Worm (Caenorhabditis elegans) whole organism, young adult: ENCODE data around the gene K03H1.7.

Experiments
- C17E4.6 ChIP-seq: fragments of 200-800 bp; sonication (Bioruptor generic); IDR thresholded peaks from 2 replicates; pipeline ENCODE4 v1.3.6; 2022; ENCODE audit warnings: missing genetic modification reagents, missing genetic modification characterization, missing compliant biosample characterization
- D2030.7 ChIP-seq: fragments of 200-800 bp; sonication (Bioruptor generic); IDR thresholded peaks from 2 replicates; pipeline ENCODE4 v1.3.6; 2022; ENCODE audit warnings: missing genetic modification reagents, missing genetic modification characterization, missing compliant biosample characterization
- F37B4.10 ChIP-seq: fragments of 200-800 bp; sonication (Bioruptor generic); IDR thresholded peaks from 2 replicates; pipeline ENCODE4 v1.3.6; 2022; ENCODE audit warnings: missing genetic modification characterization, missing compliant biosample characterization
- F39B2.1 ChIP-seq: fragments of 200-800 bp; sonication (Bioruptor generic); IDR thresholded peaks from 2 replicates; pipeline ENCODE4 v1.3.6; 2022; ENCODE audit warnings: missing genetic modification reagents, missing genetic modification characterization, missing compliant biosample characterization
- F55B11.4 ChIP-seq: sonication (generic microtip); optimal IDR thresholded peaks from 2 replicates; lab custom pipeline; 2016; ENCODE audit warnings: missing compliant biosample characterization, missing genetic modification characterization, borderline replicate concordance; ENCODE audit not compliant: insufficient read depth
- Y79H2A.3 ChIP-seq: fragments of 200-800 bp; sonication (Bioruptor generic); conservative IDR thresholded peaks from 2 replicates; pipeline ENCODE4 v1.3.6; 2022; ENCODE audit warnings: missing genetic modification reagents, missing genetic modification characterization, missing compliant biosample characterization
- attf-3 ChIP-seq: fragments of 200-800 bp; sonication (Bioruptor generic); conservative IDR thresholded peaks from 2 replicates; pipeline ENCODE4 v1.3.6; 2022; ENCODE audit warnings: missing genetic modification reagents, missing genetic modification characterization, missing compliant biosample characterization
- attf-6 ChIP-seq: fragments of 200-800 bp; sonication (Bioruptor generic); IDR thresholded peaks from 2 replicates; pipeline ENCODE4 v1.3.6; 2022; ENCODE audit warnings: missing genetic modification reagents, missing genetic modification characterization, missing compliant biosample characterization
- chd-7 ChIP-seq: sonication (generic microtip); optimal IDR thresholded peaks from 2 replicates; lab custom pipeline; 2016; ENCODE audit warnings: mild to moderate bottlenecking, missing genetic modification characterization, moderate library complexity, missing compliant biosample characterization
- fkh-3 ChIP-seq: sonication (generic microtip); optimal IDR thresholded peaks from 2 replicates; lab custom pipeline; 2016; ENCODE audit warnings: mild to moderate bottlenecking, missing genetic modification characterization, missing compliant biosample characterization
- him-1 ChIP-seq: sonication (generic microtip); optimal IDR thresholded peaks from 2 replicates; lab custom pipeline; 2016; ENCODE audit warnings: missing genotype, missing genetic modification reagents, missing genetic modification characterization, missing compliant biosample characterization
- hsf-1 ChIP-seq: fragments of 200-800 bp; sonication (Bioruptor generic); IDR thresholded peaks from 2 replicates; pipeline ENCODE4 v1.3.6; 2022; ENCODE audit warnings: missing genetic modification reagents, missing genetic modification characterization, missing compliant biosample characterization
- lin-40 ChIP-seq: sonication (generic microtip); optimal IDR thresholded peaks from 2 replicates; lab custom pipeline; 2016; ENCODE audit warnings: missing genetic modification characterization, mild to moderate bottlenecking, missing compliant biosample characterization, missing genotype, missing genetic modification reagents
- lsy-27 ChIP-seq: sonication (generic microtip); optimal IDR thresholded peaks from 2 replicates; lab custom pipeline; 2017; ENCODE audit warnings: missing genetic modification characterization, mild to moderate bottlenecking, missing compliant biosample characterization, antibody characterized with exemption, missing genotype, borderline replicate concordance; ENCODE audit not compliant: insufficient read depth
- madf-6 ChIP-seq: fragments of 200-800 bp; sonication (Bioruptor generic); IDR thresholded peaks from 2 replicates; pipeline ENCODE4 v1.3.6; 2022; ENCODE audit warnings: missing genetic modification reagents, missing genetic modification characterization, missing compliant biosample characterization
- mcd-1 ChIP-seq: fragments of 200-800 bp; sonication (Bioruptor generic); IDR thresholded peaks from 2 replicates; pipeline ENCODE4 v1.3.6; 2022; ENCODE audit warnings: missing genetic modification reagents, missing genetic modification characterization, missing compliant biosample characterization
- nhr-80 ChIP-seq: sonication (generic microtip); optimal IDR thresholded peaks from 2 replicates; lab custom pipeline; 2016; ENCODE audit warnings: missing genetic modification characterization, missing compliant biosample characterization
- nhr-90 ChIP-seq: sonication (generic microtip); optimal IDR thresholded peaks from 2 replicates; lab custom pipeline; 2016; ENCODE audit warnings: missing genotype, mild to moderate bottlenecking, missing genetic modification characterization, missing compliant biosample characterization
- rcor-1 ChIP-seq: fragments of 200-800 bp; sonication (Bioruptor generic); IDR thresholded peaks from 2 replicates; pipeline ENCODE4 v1.3.6; 2022; ENCODE audit warnings: missing genetic modification reagents, missing genetic modification characterization, missing compliant biosample characterization
- rec-8 ChIP-seq, 2 experiments: sonication (generic microtip); optimal IDR thresholded peaks; 2 replicates each; lab custom pipeline; 2016; ENCODE audit warnings: mild to moderate bottlenecking in 2 of 2, missing genetic modification characterization in 2 of 2, missing genetic modification reagents in 2 of 2, missing genotype in 2 of 2, missing biosample characterization in 1 of 2, missing compliant biosample characterization in 1 of 2, moderate library complexity in 1 of 2
- repo-1 ChIP-seq: sonication (generic microtip); optimal IDR thresholded peaks from 2 replicates; lab custom pipeline; 2017; ENCODE audit warnings: mild to moderate bottlenecking, missing genetic modification characterization, missing compliant biosample characterization
- sdz-38 ChIP-seq: sonication (generic microtip); optimal IDR thresholded peaks from 2 replicates; lab custom pipeline; 2016; ENCODE audit warnings: missing genotype, missing genetic modification characterization, missing compliant biosample characterization
- snpc-1.1 ChIP-seq: sonication (generic microtip); optimal IDR thresholded peaks from 2 replicates; lab custom pipeline; 2017; ENCODE audit warnings: missing genetic modification characterization, mild to moderate bottlenecking, missing compliant biosample characterization, antibody characterized with exemption, moderate library complexity, missing genotype, missing genetic modification reagents; ENCODE audit not compliant: insufficient read depth
- tbp1 ChIP-seq: fragments of 200-800 bp; sonication (Bioruptor generic); optimal IDR thresholded peaks from 2 replicates; lab custom pipeline; 2018; ENCODE audit warnings: mild to moderate bottlenecking, missing genetic modification characterization, missing compliant biosample characterization
- tbx-9 ChIP-seq: sonication (generic microtip); optimal IDR thresholded peaks from 2 replicates; lab custom pipeline; 2016; ENCODE audit warnings: borderline replicate concordance, missing genetic modification characterization, inconsistent platforms, missing compliant biosample characterization
- unc-62 ChIP-seq: fragments of 150-350 bp; optimal IDR thresholded peaks from 2 replicates; lab custom pipeline; 2014; ENCODE audit warnings: missing biosample characterization, missing genetic modification reagents, missing genetic modification characterization
- xnd-1 ChIP-seq: sonication (generic microtip); optimal IDR thresholded peaks from 2 replicates; lab custom pipeline; 2016; ENCODE audit warnings: missing genotype, missing genetic modification reagents, missing genetic modification characterization, missing compliant biosample characterization
- zim-3 ChIP-seq: sonication (generic microtip); optimal IDR thresholded peaks from 2 replicates; lab custom pipeline; 2017; ENCODE audit warnings: mild to moderate bottlenecking, missing genetic modification characterization, moderate library complexity, missing compliant biosample characterization
- ztf-22 ChIP-seq: fragments of 200-800 bp; sonication (Bioruptor generic); optimal IDR thresholded peaks from 2 replicates; lab custom pipeline; 2018; ENCODE audit warnings: mild to moderate bottlenecking, missing genetic modification characterization, moderate library complexity, missing compliant biosample characterization
- ztf-28 ChIP-seq: fragments of 200-800 bp; sonication (Bioruptor generic); IDR thresholded peaks from 2 replicates; pipeline ENCODE4 v1.3.6; 2022; ENCODE audit warnings: missing genetic modification reagents, missing genetic modification characterization, missing compliant biosample characterization
- ztf-6 ChIP-seq: fragments of 200-800 bp; sonication (Bioruptor generic); IDR thresholded peaks from 2 replicates; pipeline ENCODE4 v1.3.6; 2022; ENCODE audit warnings: missing genetic modification reagents, missing genetic modification characterization, missing compliant biosample characterization

Gene K03H1.7

DNA sequence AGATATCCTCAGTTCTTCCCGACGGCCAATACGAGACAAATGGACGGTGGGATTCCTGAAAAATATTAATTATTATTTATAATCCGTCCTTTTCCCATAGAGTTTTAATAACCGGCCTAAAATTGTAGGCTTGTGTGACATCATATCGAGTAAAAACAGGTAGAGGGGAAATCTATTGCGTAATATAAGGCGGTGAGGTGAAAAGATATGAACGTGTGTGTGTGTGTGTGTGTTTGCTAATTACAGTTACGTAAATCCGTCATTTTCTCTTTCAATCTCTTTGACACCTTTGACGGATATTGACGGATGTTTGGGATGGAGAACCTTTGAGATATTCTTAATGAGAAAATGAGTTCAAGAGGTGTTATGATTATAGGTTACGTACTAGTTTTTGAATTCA lies 18.2 kb downstream of the K03H1.7 start:
- no peak for TF ChIP-seq ztf-6 (GFP tag; lab: Robert Waterston, UW)
- TF ChIP-seq unc-62 (GFP tag; lab: Kevin White, UChicago): peak; percentile 72

DNA sequence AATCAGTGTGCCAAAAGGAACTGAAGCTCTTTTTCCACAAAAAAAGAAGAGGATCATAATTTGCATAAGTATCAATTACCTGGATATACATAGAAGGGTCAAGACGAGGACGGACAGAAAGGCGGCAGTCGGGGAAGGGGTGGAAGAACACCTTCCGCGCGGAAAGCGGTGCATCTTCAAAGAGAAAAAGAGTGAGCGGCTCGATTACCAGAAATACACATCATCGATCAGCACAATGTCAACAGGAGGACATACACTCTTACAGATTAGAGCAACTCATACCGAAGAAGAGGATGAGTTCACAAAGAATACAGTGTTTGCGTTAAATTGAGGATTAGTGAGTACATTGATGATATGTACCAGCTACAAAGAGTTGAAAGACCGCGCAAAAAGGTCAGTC lies 22.2 kb downstream of the K03H1.7 start:
- no peak for TF ChIP-seq fkh-3 (tag; lab: Kevin White, UChicago)
- TF ChIP-seq, all 124 proteins: peak for 0

DNA sequence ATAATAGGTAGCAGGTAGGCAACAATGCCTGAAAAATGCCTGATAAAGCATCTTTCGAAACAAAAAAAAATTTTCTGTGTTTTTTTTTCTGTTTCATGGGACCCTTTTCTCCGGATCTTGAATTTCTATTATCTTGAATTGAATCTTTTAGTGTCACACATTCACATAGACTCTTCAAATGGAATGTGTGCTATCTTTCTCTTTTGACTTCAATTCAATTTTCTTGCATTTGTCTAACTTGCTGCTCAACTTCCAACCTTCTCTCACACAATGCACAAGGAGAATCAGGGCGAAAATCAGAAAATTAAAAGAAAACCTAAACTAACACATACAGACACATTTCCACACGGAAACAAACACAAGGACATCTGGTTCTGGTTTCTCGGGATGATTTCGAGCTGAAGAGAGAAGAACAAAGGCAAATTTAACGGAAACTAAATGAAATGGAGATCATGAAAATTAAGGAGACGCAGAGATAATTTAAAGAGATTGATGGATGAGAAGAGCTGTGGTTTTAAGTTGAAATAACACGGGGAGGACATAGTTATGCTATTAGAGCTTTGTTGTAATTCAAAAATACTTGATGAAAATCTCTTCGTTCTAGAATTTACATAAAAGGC lies 25.1 kb downstream of the K03H1.7 start:
- TF ChIP-seq C17E4.6 (GFP tag; lab: Robert Waterston, UW) (no peak), Y79H2A.3 (no peak), attf-6 (GFP tag; lab: Robert Waterston, UW) (no peak), chd-7 (tag; lab: Kevin White, UChicago) (no peak), sdz-38 (tag; lab: Kevin White, UChicago) (no peak), nhr-80 (tag; lab: Kevin White, UChicago) (no peak), tbp1 (GFP tag; lab: Kevin White, UChicago) (no peak)
- TF ChIP-seq, all 124 proteins: peak for 0

DNA sequence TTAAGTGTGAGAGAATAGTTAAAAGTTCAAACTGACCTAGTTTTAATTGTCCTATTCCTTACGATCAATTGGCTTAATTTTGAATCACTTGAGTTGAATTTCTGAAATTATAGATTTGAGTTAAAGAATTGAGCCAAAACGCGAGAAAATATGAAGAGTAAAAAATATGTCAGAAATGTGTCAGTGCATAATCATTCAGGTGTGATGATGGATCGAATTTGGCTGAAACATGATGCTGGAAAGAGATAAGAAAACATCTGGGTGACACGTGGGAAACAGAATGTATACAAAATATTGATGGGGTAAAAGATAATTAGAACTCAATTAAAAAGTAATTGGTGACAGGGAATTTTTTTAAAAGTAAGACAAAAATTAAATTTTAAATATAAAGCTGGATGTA lies 26.6 kb downstream of the K03H1.7 start, which contains the start of gene R10E12.2:
TSS of gene R10E12.2 (minus strand) at position 101 of the 400 bp plus-strand sequence.
- no peak for TF ChIP-seq tbp1 (GFP tag; lab: Kevin White, UChicago)
- no peak for TF ChIP-seq mcd-1
- TF ChIP-seq ztf-28 (GFP tag; lab: Robert Waterston, UW): no peak
- TF ChIP-seq repo-1 (tag; lab: Kevin White, UChicago): no peak
- TF ChIP-seq F37B4.10 (GFP tag; lab: Robert Waterston, UW): no peak
- no peak for TF ChIP-seq zim-3 (tag; lab: Kevin White, UChicago)
- no peak for TF ChIP-seq rcor-1 (GFP tag; lab: Robert Waterston, UW)
- no peak for TF ChIP-seq attf-3 (GFP tag; lab: Robert Waterston, UW)
- TF ChIP-seq tbx-9: no peak
- TF ChIP-seq lsy-27 (tag; lab: Kevin White, UChicago): no peak
- TF ChIP-seq D2030.7: no peak

DNA sequence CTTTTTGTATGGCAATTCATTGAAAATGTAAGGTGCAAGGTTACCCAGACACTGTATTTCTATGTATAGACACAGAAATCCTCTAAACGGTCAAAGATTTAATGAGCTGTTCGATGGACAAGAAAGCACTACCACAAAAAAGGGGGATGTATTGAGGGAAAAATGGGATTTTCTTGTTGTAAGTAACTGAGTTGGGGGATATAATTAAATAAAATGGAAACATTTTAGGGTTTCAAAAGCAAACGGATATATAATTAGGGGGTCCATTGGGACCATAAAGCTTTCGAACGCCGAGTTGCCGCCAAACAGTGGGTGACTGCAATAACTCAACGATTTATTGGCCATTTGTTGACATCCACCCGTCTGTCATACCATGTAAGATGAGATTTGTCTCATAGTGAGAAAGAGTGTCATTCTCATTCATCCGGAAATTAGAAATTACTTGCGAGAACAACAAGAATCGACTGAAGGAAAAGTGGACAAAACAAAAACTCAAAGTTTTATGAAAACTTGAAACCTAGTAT lies 35.0 kb downstream of the K03H1.7 start:
- TF ChIP-seq F55B11.4 (no peak), rec-8 (tag; optimal IDR thresholded peaks at IDR 0.05; lab: Kevin White, UChicago) (no peak), hsf-1 (GFP tag; lab: Robert Waterston, UW) (no peak), lin-40 (tag; lab: Kevin White, UChicago) (no peak), madf-6 (GFP tag; lab: Robert Waterston, UW) (no peak), mcd-1 (no peak), ztf-22 (GFP tag; lab: Kevin White, UChicago) (no peak), fkh-3 (tag; lab: Kevin White, UChicago) (no peak), F39B2.1 (no peak), snpc-1.1 (tag; lab: Kevin White, UChicago) (no peak), him-1 (no peak)

DNA sequence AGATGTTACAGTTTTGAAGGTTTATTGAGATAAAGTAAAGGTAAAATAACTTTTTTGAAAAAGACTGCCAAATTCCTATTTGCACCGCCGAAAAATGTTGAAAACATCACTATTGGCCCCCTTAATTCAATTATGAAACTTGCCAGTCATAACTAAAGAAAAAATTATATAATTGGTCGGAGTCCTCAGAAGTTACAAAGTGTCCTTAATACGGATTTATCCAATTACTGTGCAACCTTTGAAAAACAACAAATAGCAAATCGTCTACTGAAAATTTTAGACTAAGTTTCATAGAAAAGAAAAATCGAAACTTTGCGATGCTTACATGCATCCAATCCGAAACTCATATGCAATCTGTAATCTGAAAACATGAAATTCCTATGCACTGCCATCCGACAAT lies 37.4 kb downstream of the K03H1.7 start:
- TF ChIP-seq nhr-90 (tag; lab: Kevin White, UChicago): no peak
- TF ChIP-seq xnd-1 (tag; lab: Kevin White, UChicago): no peak
